Fruit fly (Drosophila melanogaster) S2 (cell line): ENCODE results near the gene CG11089.

Experiments
- CG8478 ChIP-seq: fragments of >200 bp; optimal IDR thresholded peaks from 2 replicates; lab custom pipeline; 2018
- CTCF ChIP-seq, 2 experiments: fragments of >200 bp; optimal IDR thresholded peaks; 2 replicates each; lab custom pipeline; 2018

Gene CG11089

dm6 chr3R:24893320-24893955 lies 16.6 kb downstream of the CG11089 start:
- TF ChIP-seq CG8478 (no peak), CTCF (optimal IDR thresholded peaks at IDR 0.05; lab: Kevin White, UChicago) (no peak)

DNA sequence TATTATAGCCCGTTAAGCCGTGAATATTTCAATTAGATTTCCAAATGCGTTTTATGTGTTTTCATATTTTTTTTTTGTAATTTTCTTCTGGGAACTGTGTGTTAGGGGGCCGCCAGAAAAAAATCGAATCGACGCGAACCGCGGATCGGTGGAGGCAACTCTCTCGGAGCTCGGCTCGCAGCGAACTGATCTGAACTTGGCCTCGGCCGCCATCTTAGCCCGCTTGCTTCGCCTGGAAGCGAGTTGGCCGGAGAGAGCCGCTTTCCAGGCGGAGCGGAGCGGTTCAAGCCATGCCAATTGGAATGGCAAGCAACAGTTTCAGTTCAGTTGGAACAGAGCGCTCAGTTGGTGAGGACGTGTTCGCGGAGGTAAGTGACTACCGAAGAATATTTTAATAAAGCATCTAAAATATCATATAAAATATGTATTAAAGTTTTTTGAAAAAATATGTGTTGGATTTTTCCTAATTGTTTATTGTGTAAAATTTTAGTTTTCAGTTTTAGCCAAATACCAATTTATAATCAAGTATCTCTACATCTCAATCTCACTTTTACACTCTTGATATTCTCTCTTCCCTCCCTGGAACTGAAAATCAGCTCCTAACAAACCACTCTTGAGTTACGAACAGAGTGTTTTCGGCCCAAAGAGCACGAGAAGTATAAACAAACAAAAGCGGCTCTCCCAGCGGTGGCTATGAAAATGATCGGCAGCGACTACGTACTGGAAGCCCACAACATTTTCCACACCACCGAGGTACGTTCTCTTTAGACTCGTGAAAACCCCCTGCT lies 17.8 kb downstream of the CG11089 start, which contains the start of the genes CG31121 and CG11069:
CG31121 (minus strand) TSS at position 187 of the 788 bp plus-strand sequence.
CG11069 (plus strand) TSS at position 324 of the 788 bp plus-strand sequence.
- no peak for TF ChIP-seq CTCF (optimal IDR thresholded peaks at IDR 0.05; lab: Kevin White, UChicago)
- no peak for TF ChIP-seq CG8478

DNA sequence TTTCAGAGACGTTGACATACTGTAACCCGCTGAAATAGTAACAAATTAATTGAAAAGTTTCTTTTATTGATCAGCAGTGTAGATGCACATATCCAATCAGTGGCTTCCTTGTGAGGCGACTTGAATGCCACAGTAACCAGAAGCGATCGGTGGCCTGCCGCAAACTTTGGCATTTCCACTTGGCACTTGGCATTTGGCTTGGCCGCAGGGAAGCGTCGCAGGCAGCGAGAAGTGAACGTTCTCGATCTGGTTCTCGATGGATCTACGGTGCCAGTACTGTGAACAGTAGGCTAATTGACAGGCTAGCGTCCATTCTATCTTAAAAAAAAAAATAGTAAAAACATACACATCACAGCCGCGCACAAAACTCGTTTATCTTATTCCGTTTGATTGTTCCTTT lies 24.0 kb downstream of the CG11089 start, which contains the start of gene CG10845:
CG10845 (plus strand) TSS at position 301 of the 400 bp plus-strand sequence.
- TF ChIP-seq CTCF (optimal IDR thresholded peaks at IDR 0.05; lab: Kevin White, UChicago) = no peak
- TF ChIP-seq CG8478 = no peak

- TF ChIP-seq CTCF (optimal IDR thresholded peaks at IDR 0.05; lab: Kevin White, UChicago) (no peak), CG8478 (no peak)
Observed at dm6 chr3R:24905959-24906634, 29.3 kb downstream of the CG11089 start, which contains the start of gene CG13643. TSS of gene CG13643 (minus strand) at chr3R:24906004.

dm6 chr3R:24906648-24907047 lies 29.8 kb downstream of the CG11089 start:
- no peak for TF ChIP-seq CG8478
- no peak for TF ChIP-seq CTCF (optimal IDR thresholded peaks at IDR 0.05; lab: Kevin White, UChicago)

DNA sequence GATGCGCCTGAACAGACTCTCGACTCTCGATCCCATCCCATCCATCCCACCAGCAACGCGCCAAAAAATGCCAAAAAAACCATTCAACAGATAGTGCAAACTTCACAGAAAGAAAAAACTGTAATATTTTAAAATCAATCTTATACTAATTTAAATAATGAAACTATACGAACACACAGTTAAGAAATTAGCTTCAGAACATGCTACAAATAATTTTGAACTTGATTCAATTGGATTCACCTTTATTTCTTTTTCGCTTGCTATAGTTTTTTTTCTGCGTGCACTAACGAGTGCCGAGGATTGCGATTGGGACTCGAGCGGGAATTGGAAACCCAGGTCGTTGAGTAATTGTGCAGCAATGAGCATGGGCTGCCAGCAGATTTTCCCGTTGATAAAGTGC lies 31.2 kb downstream of the CG11089 start:
- TF ChIP-seq CG8478 = no peak
- TF ChIP-seq CTCF (optimal IDR thresholded peaks at IDR 0.05; lab: Kevin White, UChicago) = no peak

- TF ChIP-seq CG8478 (no peak), CTCF (optimal IDR thresholded peaks at IDR 0.05; lab: Kevin White, UChicago) (no peak)
Observed at dm6 chr3R:24910097-24910496, 33.3 kb downstream of the CG11089 start.

DNA sequence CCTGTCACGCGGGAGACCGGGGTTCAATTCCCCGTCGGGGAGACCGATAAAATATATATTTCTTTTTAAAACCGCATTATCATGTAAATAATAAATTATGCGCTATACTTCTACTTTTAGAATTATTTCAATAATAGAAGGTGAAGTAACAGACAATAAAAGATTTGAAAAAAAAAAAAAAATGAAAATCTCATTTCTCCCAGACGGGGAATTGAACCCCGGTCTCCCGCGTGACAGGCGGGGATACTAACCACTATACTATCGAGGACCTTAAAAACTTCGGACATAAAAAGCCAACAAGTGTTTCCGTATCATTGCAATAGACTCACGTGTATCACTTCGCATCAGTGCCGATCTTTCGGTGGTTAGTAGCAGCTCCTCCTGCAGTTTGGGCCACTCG lies 38.0 kb downstream of the CG11089 start:
- no peak for TF ChIP-seq CTCF (optimal IDR thresholded peaks at IDR 0.05; lab: Kevin White, UChicago)
- no peak for TF ChIP-seq CG8478

dm6 chr3R:24917814-24918636 lies 41.2 kb downstream of the CG11089 start, which contains the start of the genes PIG-S, sud1 and CG11168:
TSS of gene PIG-S (minus strand) at chr3R:24917864.
TSS of gene sud1 (minus strand) at chr3R:24917864.
TSS of gene CG11168 (plus strand) at chr3R:24918106.
- TF ChIP-seq CG8478 = no peak
- no peak for TF ChIP-seq CTCF (optimal IDR thresholded peaks at IDR 0.05; lab: Kevin White, UChicago)

DNA sequence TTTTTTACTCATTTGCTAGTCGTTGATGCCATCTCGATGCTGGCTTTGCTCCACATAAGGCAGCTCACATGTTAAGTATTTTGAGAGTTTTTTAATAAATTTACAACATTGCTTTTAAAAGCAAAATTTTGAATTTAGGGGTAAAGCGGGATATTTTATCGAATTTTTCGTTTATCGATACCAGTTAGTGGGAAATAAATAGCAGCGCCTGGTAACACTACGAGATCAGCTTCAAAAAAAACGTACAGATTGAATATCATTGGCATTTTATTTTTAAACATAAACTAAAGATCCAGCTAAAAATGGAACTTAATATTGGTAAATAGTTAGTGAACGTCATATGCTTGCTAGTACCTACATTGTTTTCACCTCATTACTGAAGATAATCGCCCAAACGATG lies 45.4 kb downstream of the CG11089 start, which contains the start of gene Mink:
Mink (plus strand) TSS at position 204 of the 400 bp plus-strand sequence.
- TF ChIP-seq CTCF (optimal IDR thresholded peaks at IDR 0.05; lab: Kevin White, UChicago) = no peak
- TF ChIP-seq CG8478 = no peak

DNA sequence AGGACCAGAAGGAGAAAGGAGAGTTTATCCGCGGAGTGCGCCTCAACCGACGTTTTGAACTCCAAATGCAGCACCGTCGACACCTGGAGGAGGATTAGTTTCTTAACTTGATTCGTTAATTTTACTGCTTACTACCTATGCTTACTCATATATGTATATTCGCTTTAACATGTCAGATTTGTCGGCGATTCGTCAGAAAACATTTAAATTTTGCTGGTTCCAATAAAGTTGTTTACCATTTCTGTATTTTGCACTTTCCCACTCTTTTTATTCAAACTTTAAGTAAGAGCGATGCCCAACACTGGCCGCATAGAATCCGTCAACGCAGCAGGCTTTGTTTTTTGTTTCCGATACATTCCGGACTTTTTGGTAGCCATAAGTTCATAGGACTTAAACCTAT lies 48.1 kb downstream of the CG11089 start, which contains the start of gene Trf4-2:
Trf4-2 (plus strand) TSS at position 301 of the 400 bp plus-strand sequence.
- TF ChIP-seq CG8478 (no peak), CTCF (optimal IDR thresholded peaks at IDR 0.05; lab: Kevin White, UChicago) (no peak)

DNA sequence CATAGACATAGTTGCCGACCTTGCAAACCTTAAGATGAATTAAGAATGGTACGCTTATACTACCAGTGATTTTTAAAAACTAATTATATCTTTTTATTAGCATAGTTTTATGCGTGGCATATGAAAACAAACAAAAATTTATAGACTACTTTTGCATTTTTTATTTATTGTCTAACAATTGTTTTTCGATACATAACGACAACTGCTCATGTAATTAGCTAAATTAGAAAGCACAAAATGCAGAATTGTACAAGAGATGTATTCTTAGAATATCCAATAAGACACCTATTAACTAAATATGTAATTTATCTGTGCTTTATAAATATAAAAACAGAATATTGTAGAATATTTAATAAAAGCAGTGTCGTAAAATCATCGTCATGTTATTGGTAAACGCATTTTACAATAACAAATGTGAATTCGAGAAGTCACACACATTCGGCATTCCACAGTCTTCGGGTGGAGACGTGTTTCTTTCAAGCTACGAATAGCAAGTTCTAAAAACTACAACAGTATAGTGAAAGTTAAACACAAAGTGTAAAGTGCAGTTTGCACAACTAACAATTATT lies 50.0 kb downstream of the CG11089 start:
- no peak for TF ChIP-seq CG8478
- no peak for TF ChIP-seq CTCF (optimal IDR thresholded peaks at IDR 0.05; lab: Kevin White, UChicago)
